Fruit fly (Drosophila melanogaster): Measurements from ENCODE around the gene CG33253.

Gene CG33253

DNA sequence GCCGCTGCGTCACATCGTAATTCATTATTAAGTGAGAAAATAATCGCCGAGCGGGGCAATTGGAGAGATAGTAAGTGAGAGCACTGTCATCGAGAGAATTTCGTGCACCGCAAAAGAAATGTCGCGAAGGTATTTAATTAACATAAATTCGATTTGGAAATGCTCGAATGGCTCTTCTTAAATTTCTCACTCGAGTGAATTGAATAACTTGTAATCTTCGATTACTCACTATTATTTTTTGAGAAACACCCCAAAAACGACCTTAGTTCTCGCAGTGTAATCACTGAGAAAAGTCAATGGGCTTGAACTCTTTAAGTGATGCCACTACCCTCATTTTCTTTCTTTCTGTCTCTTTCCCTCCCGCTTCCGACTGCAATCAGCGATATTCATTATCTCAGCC, 28.2 kb upstream of the CG33253 start (continued):
- TF ChIP-seq Neu2 (GFP tag; optimal IDR thresholded peaks at IDR 0.05; ENCODE audit: borderline replicate concordance) (peak; percentile 24), sisA (GFP tag; IDR thresholded peaks at IDR 0.05) (peak; percentile 86), CG15479 (GFP tag; optimal IDR thresholded peaks at IDR 0.05) (peak; percentile 16), Opbp (GFP tag; IDR thresholded peaks at IDR 0.05; ENCODE audit: partially characterized antibody) (no peak), CG14710 (tag; optimal IDR thresholded peaks at IDR 0.05) (peak; percentile 93), CG10543 (GFP tag; optimal IDR thresholded peaks at IDR 0.05) (no peak), CG9932 (GFP tag; IDR thresholded peaks at IDR 0.05) (peak; percentile 40; the same call in 1 of the 2 replicates), CG7372 (GFP tag; IDR thresholded peaks at IDR 0.05) (peak; percentile 56; the same call in 1 of the 2 replicates), cas (GFP tag; IDR thresholded peaks at IDR 0.05) (no peak), MESR4 (GFP tag; optimal IDR thresholded peaks at IDR 0.05) (peak; percentile 6), CG6813 (GFP tag; optimal IDR thresholded peaks at IDR 0.05) (peak; percentile 80), CG2678 (tag; optimal IDR thresholded peaks at IDR 0.05) (peak; percentile 85), z (GFP tag; IDR thresholded peaks at IDR 0.05) (peak; percentile 21; the same call in 1 of the 3 replicates), scrt (GFP tag; optimal IDR thresholded peaks at IDR 0.05) (peak; percentile 46), fd64A (GFP tag; optimal IDR thresholded peaks at IDR 0.05) (peak; percentile 84), Lpt (GFP tag; optimal IDR thresholded peaks at IDR 0.05) (no peak), fd96Cb (tag; optimal IDR thresholded peaks at IDR 0.05) (peak; percentile 92), Hand (GFP tag; optimal IDR thresholded peaks at IDR 0.05) (peak; percentile 6), fd3F (GFP tag; optimal IDR thresholded peaks at IDR 0.05) (no peak), org-1 (GFP tag; optimal IDR thresholded peaks at IDR 0.05) (peak; percentile 77), Tbp (GFP tag; optimal IDR thresholded peaks at IDR 0.05) (no peak), Gsc (GFP tag; IDR thresholded peaks at IDR 0.05) (peak; percentile 54; the same call in 1 of the 2 replicates), CG6765 (GFP tag; optimal IDR thresholded peaks at IDR 0.05) (no peak), CG1233 (GFP tag; optimal IDR thresholded peaks at IDR 0.05) (peak; percentile 75), BEAF-32 (GFP tag; optimal IDR thresholded peaks at IDR 0.05) (no peak), B-H1 (GFP tag; IDR thresholded peaks at IDR 0.05) (peak; percentile 67), CG9437 (GFP tag; optimal IDR thresholded peaks at IDR 0.05) (peak; percentile 65), p53 (GFP tag; optimal IDR thresholded peaks at IDR 0.05) (no peak), CG8290 (GFP tag; optimal IDR thresholded peaks at IDR 0.05) (peak; percentile 81), CG8290 (tag; optimal IDR thresholded peaks at IDR 0.05) (peak; percentile 47 to 71), Aef1 (GFP tag; IDR thresholded peaks at IDR 0.05) (peak; percentile 56), CG10274 (GFP tag; optimal IDR thresholded peaks at IDR 0.05) (peak; percentile 43), CG18599 (GFP tag; optimal IDR thresholded peaks at IDR 0.05) (peak; percentile 71), slou (GFP tag; optimal IDR thresholded peaks at IDR 0.05) (peak; percentile 65), tup (GFP tag; optimal IDR thresholded peaks at IDR 0.05) (peak; percentile 55), repo (GFP tag; optimal IDR thresholded peaks at IDR 0.05) (peak; percentile 79), CG31388 (GFP tag; optimal IDR thresholded peaks at IDR 0.05) (peak; percentile 52), CG6654 (GFP tag; optimal IDR thresholded peaks at IDR 0.05) (peak; percentile 62), danr (GFP tag; IDR thresholded peaks at IDR 0.05) (peak; percentile 67), bbx (GFP tag; IDR thresholded peaks at IDR 0.05; ENCODE audit: partially characterized antibody) (no peak), CG13287 (GFP tag; IDR thresholded peaks at IDR 0.05; ENCODE audit: partially characterized antibody) (no peak), Sin3A (optimal IDR thresholded peaks at IDR 0.05) (no peak), gsb-n (tag; optimal IDR thresholded peaks at IDR 0.05) (peak; percentile 93), maf-S (GFP tag; optimal IDR thresholded peaks at IDR 0.05) (peak; percentile 73), CG18764 (GFP tag; optimal IDR thresholded peaks at IDR 0.05) (peak; percentile 84), Ets97D (GFP tag; optimal IDR thresholded peaks at IDR 0.05) (peak; percentile 70), CG11504 (tag; optimal IDR thresholded peaks at IDR 0.05) (peak; percentile 85), jing (GFP tag; optimal IDR thresholded peaks at IDR 0.05) (peak; percentile 76), h (optimal IDR thresholded peaks at IDR 0.05) (no peak), NFAT (GFP tag; IDR thresholded peaks at IDR 0.05) (no peak), Ada2b (GFP tag; IDR thresholded peaks at IDR 0.05) (peak; percentile 60), CG8765 (GFP tag; IDR thresholded peaks at IDR 0.05) (peak; percentile 83)

All from whole organism, embryonic.